Worm (Caenorhabditis elegans) whole organism, L2 larva: ENCODE data around the gene swsn-4.
A peak's percentile ranks its signal among the peaks of the same experiment; 100 is the strongest.
"Not testable (repeated sequence)": the region's sequence is repeated elsewhere in the genome, so short reads cannot be mapped to it uniquely, and the experiment has no call there.

Experiments used
- C34F6.9 ChIP-seq: fragments of 150-350 bp; optimal IDR thresholded peaks from 2 replicates; lab custom pipeline; 2014; ENCODE audit warnings: missing biosample characterization, missing genetic modification characterization
- F13H6.1 ChIP-seq: sonication (generic microtip); optimal IDR thresholded peaks from 2 replicates; lab custom pipeline; 2016; ENCODE audit warnings: missing genetic modification characterization, missing compliant biosample characterization
- R02D3.7 ChIP-seq: fragments of 150-350 bp; optimal IDR thresholded peaks from 2 replicates; lab custom pipeline; 2014; ENCODE audit warnings: missing biosample characterization, missing genetic modification characterization
- ZK546.5 ChIP-seq: sonication (generic microtip); optimal IDR thresholded peaks from 2 replicates; lab custom pipeline; 2017; ENCODE audit warnings: missing biosample characterization, missing genetic modification characterization
- alr-1 ChIP-seq: fragments of 150-350 bp; optimal IDR thresholded peaks from 2 replicates; lab custom pipeline; 2014; ENCODE audit warnings: missing biosample characterization, missing genetic modification characterization
- ama-1 ChIP-seq: fragments of 150-350 bp; optimal IDR thresholded peaks from 2 replicates; lab custom pipeline; 2018; ENCODE audit warnings: inconsistent platforms
- blmp-1 ChIP-seq: sonication (generic microtip); optimal IDR thresholded peaks from 2 replicates; lab custom pipeline; 2017; ENCODE audit warnings: missing genetic modification characterization, mild to moderate bottlenecking, missing compliant biosample characterization, antibody characterized with exemption, moderate library complexity; ENCODE audit not compliant: insufficient read depth
- ceh-82 ChIP-seq: fragments of 150-350 bp; optimal IDR thresholded peaks from 2 replicates; lab custom pipeline; 2014; ENCODE audit warnings: missing biosample characterization, missing genetic modification characterization
- crh-2 ChIP-seq: sonication (generic microtip); optimal IDR thresholded peaks from 2 replicates; lab custom pipeline; 2017; ENCODE audit warnings: missing biosample characterization, missing genetic modification characterization
- egl-27 ChIP-seq: sonication (generic microtip); optimal IDR thresholded peaks from 3 replicates; lab custom pipeline; 2017; ENCODE audit warnings: missing biosample characterization, missing genetic modification reagents, missing genetic modification characterization
- fos-1 ChIP-seq: fragments of 150-350 bp; optimal IDR thresholded peaks from 2 replicates; lab custom pipeline; 2014; ENCODE audit warnings: missing biosample characterization, missing genetic modification characterization
- gmeb-1 ChIP-seq: fragments of 150-350 bp; optimal IDR thresholded peaks from 2 replicates; lab custom pipeline; 2014; ENCODE audit warnings: missing biosample characterization, missing genetic modification characterization
- lin-11 ChIP-seq: fragments of 150-350 bp; sonication (generic microtip); optimal IDR thresholded peaks from 2 replicates; lab custom pipeline; 2014; ENCODE audit warnings: missing biosample characterization, missing genetic modification characterization, inconsistent platforms, mixed read lengths
- lin-13 ChIP-seq: fragments of 150-350 bp; optimal IDR thresholded peaks from 2 replicates; lab custom pipeline; 2014; ENCODE audit warnings: missing biosample characterization, missing genetic modification reagents, missing genetic modification characterization
- lsy-2 ChIP-seq, 2 experiments: fragments of 150-350 bp in 1 of 2; sonication (generic microtip) in 1 of 2; optimal IDR thresholded peaks; 2 replicates each; lab custom pipeline; 2014 to 2017; ENCODE audit warnings: missing biosample characterization in 2 of 2, missing genetic modification characterization in 2 of 2
- mab-5 ChIP-seq: fragments of 150-350 bp; optimal IDR thresholded peaks from 2 replicates; lab custom pipeline; 2014; ENCODE audit warnings: missing biosample characterization, missing genetic modification characterization
- mbf-1 ChIP-seq: sonication (generic microtip); optimal IDR thresholded peaks from 2 replicates; lab custom pipeline; 2017; ENCODE audit warnings: missing biosample characterization, missing genetic modification characterization
- mdl-1 ChIP-seq, 2 experiments: fragments of 150-350 bp in 1 of 2; sonication (generic microtip) in 1 of 2; optimal IDR thresholded peaks; 2 replicates each; lab custom pipeline; 2017; ENCODE audit warnings: missing biosample characterization in 2 of 2, missing genetic modification characterization in 2 of 2
- nhr-10 ChIP-seq: sonication (generic microtip); optimal IDR thresholded peaks from 2 replicates; lab custom pipeline; 2017; ENCODE audit warnings: missing biosample characterization, missing genetic modification characterization
- nhr-12 ChIP-seq: fragments of 150-350 bp; optimal IDR thresholded peaks from 2 replicates; lab custom pipeline; 2014; ENCODE audit warnings: missing biosample characterization, missing genetic modification characterization
- nhr-129 ChIP-seq: fragments of 150-350 bp; optimal IDR thresholded peaks from 2 replicates; lab custom pipeline; 2014; ENCODE audit warnings: missing biosample characterization, missing genetic modification characterization
- nhr-21 ChIP-seq: fragments of 150-350 bp; optimal IDR thresholded peaks from 2 replicates; lab custom pipeline; 2014; ENCODE audit warnings: missing biosample characterization, missing genetic modification characterization
- nhr-23 ChIP-seq: fragments of 150-350 bp; optimal IDR thresholded peaks from 2 replicates; lab custom pipeline; 2014; ENCODE audit warnings: missing biosample characterization, missing genetic modification reagents, missing genetic modification characterization
- nhr-25 ChIP-seq: fragments of 150-350 bp; sonication (generic microtip); optimal IDR thresholded peaks from 3 replicates; lab custom pipeline; 2014; ENCODE audit warnings: missing biosample characterization, missing genetic modification characterization
- nhr-6 ChIP-seq: fragments of 150-350 bp; optimal IDR thresholded peaks from 2 replicates; lab custom pipeline; 2014; ENCODE audit warnings: missing biosample characterization, missing genetic modification characterization
- nhr-77 ChIP-seq: fragments of 150-350 bp; optimal IDR thresholded peaks from 2 replicates; lab custom pipeline; 2014; ENCODE audit warnings: missing biosample characterization, missing genetic modification characterization
- sem-4 ChIP-seq: fragments of 150-350 bp; optimal IDR thresholded peaks from 2 replicates; lab custom pipeline; 2014; ENCODE audit warnings: missing biosample characterization, missing genetic modification reagents, missing genetic modification characterization
- sma-3 ChIP-seq: sonication (generic microtip); optimal IDR thresholded peaks from 2 replicates; lab custom pipeline; 2016; ENCODE audit warnings: missing genetic modification reagents, missing genetic modification characterization, missing compliant biosample characterization
- sma-9 ChIP-seq, 2 experiments: fragments of 150-350 bp in 1 of 2; sonication (generic microtip) in 1 of 2; optimal IDR thresholded peaks; 2 replicates each; lab custom pipeline; 2014 to 2016; ENCODE audit warnings: missing genetic modification characterization in 2 of 2, mild to moderate bottlenecking in 1 of 2, missing biosample characterization in 1 of 2, missing compliant biosample characterization in 1 of 2, missing genetic modification reagents in 1 of 2, moderate library complexity in 1 of 2
- snpc-4 ChIP-seq: fragments of 150-350 bp; optimal IDR thresholded peaks from 2 replicates; lab custom pipeline; 2014; ENCODE audit warnings: missing biosample characterization, missing genetic modification characterization
- unc-39 ChIP-seq: fragments of 150-350 bp; optimal IDR thresholded peaks from 2 replicates; lab custom pipeline; 2014; ENCODE audit warnings: missing biosample characterization, missing genetic modification characterization
- unc-55 ChIP-seq: fragments of 150-350 bp; sonication (generic microtip); optimal IDR thresholded peaks from 3 replicates; lab custom pipeline; 2014; ENCODE audit warnings: missing biosample characterization, missing genetic modification reagents, missing genetic modification characterization
- unc-62 ChIP-seq: fragments of 150-350 bp; optimal IDR thresholded peaks from 2 replicates; lab custom pipeline; 2014; ENCODE audit warnings: missing biosample characterization, missing genetic modification reagents, missing genetic modification characterization
- zag-1 ChIP-seq: fragments of 150-350 bp; optimal IDR thresholded peaks from 2 replicates; lab custom pipeline; 2014; ENCODE audit warnings: missing biosample characterization, missing genetic modification characterization
- ztf-11 ChIP-seq: sonication (generic microtip); optimal IDR thresholded peaks from 2 replicates; lab custom pipeline; 2017; ENCODE audit warnings: missing biosample characterization, missing genetic modification characterization

Gene swsn-4

DNA sequence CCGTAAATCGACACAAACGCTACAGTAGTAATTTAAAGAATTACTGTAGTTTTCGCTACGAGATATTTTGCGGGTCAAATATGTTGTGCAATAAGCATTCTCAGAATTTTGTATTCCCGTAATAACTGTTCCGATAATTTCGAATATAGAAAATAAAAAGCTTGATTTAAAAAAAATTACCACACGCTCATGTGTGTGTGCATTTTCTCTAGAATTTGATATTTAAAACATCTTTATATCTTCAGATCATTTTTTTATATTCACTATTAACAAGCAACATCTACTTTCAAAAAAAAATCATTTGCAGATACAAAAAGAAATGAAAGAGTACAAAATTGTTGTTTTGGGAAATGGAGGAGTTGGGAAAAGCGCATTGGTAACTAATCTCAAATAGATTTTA is 51.1 kb downstream of the swsn-4 start, which contains the start of gene rap-3:
rap-3 (plus strand) TSS at position 301 of the 400 bp plus-strand sequence.
- TF ChIP-seq sma-9 (GFP tag; optimal IDR thresholded peaks at IDR 0.05; lab: Kevin White, UChicago): no peak
- no peak for TF ChIP-seq sma-9 (tag; optimal IDR thresholded peaks at IDR 0.05; lab: Kevin White, UChicago)
- TF ChIP-seq unc-55: no peak
- no peak for TF ChIP-seq alr-1 (tag; lab: Kevin White, UChicago)
- no peak for TF ChIP-seq sem-4 (tag; lab: Kevin White, UChicago)
- TF ChIP-seq nhr-25 (tag; lab: Kevin White, UChicago): no peak
- no peak for TF ChIP-seq unc-62 (GFP tag; lab: Kevin White, UChicago)
- no peak for TF ChIP-seq crh-2 (tag; lab: Kevin White, UChicago)
- no peak for TF ChIP-seq unc-39 (tag; lab: Kevin White, UChicago)
- TF ChIP-seq nhr-77 (tag; lab: Kevin White, UChicago): no peak
- no peak for TF ChIP-seq ama-1 (lab: Kevin White, UChicago)
- TF ChIP-seq ztf-11 (tag; lab: Kevin White, UChicago): no peak
- TF ChIP-seq ZK546.5: no peak
- TF ChIP-seq gmeb-1: no peak
- TF ChIP-seq zag-1 (tag; lab: Kevin White, UChicago): no peak
- TF ChIP-seq nhr-23: no peak
- TF ChIP-seq, all 48 proteins: peak for 0

DNA sequence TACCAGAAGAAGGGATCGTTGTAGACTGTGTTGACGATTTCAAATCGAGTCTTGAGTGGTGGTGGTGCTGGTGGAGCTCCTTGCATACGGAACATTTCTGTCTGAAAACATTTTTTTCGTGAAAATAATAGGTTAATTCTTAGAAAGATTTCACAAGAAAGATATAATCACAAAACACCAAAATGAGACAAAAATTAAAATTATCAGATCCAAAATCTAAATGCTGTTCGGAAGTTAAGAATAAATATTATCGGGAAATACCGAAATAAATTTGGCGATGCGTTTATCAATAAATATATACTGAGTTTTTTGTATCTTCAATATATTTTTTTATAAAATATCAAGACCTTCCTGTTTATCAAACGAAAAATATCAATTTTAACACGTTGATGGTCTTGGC is 52.7 kb downstream of the swsn-4 start, which contains the start of gene C08F8.9:
C08F8.9 (minus strand) TSS at position 101 of the 400 bp plus-strand sequence.
- TF ChIP-seq unc-55 (no peak), mbf-1 (tag; lab: Kevin White, UChicago) (no peak)

DNA sequence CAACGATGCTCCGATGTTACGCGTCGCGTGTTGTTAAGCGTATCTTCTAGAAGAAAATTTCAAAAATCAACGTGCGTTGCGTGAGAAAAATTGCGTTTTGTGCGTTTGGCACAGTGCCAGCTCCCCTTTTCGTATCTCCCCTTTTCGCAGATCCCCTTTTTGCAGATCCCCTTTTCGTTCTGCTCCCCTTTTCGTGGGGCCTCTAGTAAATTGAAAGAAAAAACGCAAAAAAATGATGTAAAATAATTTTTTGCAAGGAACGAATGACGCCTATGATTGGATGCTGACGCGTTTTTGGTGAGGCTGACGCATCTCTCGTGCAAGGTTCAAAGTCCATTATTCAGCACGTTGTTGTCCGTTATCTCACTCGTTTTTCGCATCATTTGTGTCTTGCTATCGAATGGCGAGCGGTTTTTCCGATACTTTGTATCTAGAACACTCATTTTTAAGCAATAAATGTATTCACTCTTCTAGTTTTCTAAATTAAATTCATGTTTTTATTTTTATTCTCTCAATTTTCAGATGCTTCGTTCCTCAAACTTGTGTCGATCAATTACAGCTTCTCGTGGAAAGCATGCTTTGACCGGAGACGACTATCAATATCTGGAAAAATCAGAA is 53.4 kb downstream of the swsn-4 start, which contains the start of gene cpt-2:
cpt-2 (plus strand) TSS at position 523 of the 618 bp plus-strand sequence.
- peak; percentile 91 for TF ChIP-seq nhr-21 (tag; lab: Kevin White, UChicago)
- peak; percentile 82 for TF ChIP-seq nhr-25 (tag; lab: Kevin White, UChicago)
- peak; percentile 16 for TF ChIP-seq snpc-4 (tag; lab: Kevin White, UChicago)
- TF ChIP-seq nhr-129 (tag; lab: Kevin White, UChicago): peak; percentile 86
- TF ChIP-seq sma-9 (GFP tag; optimal IDR thresholded peaks at IDR 0.05; lab: Kevin White, UChicago): peak; percentile 95
- TF ChIP-seq sma-9 (tag; optimal IDR thresholded peaks at IDR 0.05; lab: Kevin White, UChicago): not testable (repeated sequence)
- peak; percentile 86 for TF ChIP-seq fos-1 (tag; lab: Kevin White, UChicago)
- peak; percentile 82 for TF ChIP-seq F13H6.1
- TF ChIP-seq egl-27 (tag; lab: Kevin White, UChicago): peak; percentile 70
- TF ChIP-seq nhr-77 (tag; lab: Kevin White, UChicago): peak; percentile 16
- TF ChIP-seq lsy-2 (tag; optimal IDR thresholded peaks at IDR 0.05; lab: Kevin White, UChicago): peak; percentile 88 to 92
- peak; percentile 90 for TF ChIP-seq unc-55
- TF ChIP-seq mdl-1 (tag; optimal IDR thresholded peaks at IDR 0.05; lab: Kevin White, UChicago): peak in 1 of 2 experiments; percentile 76
- peak; percentile 84 for TF ChIP-seq lin-13 (GFP tag; lab: Kevin White, UChicago)
- peak; percentile 58 for TF ChIP-seq nhr-10 (tag; lab: Kevin White, UChicago)
- peak; percentile 46 for TF ChIP-seq lin-11 (tag; lab: Kevin White, UChicago)
- TF ChIP-seq ama-1 (lab: Kevin White, UChicago): peak; percentile 50
- TF ChIP-seq C34F6.9: peak; percentile 88
- TF ChIP-seq crh-2 (tag; lab: Kevin White, UChicago): peak; percentile 84
- peak; percentile 71 for TF ChIP-seq mab-5 (tag; lab: Kevin White, UChicago)
- TF ChIP-seq zag-1 (tag; lab: Kevin White, UChicago): peak; percentile 92
- peak; percentile 77 for TF ChIP-seq nhr-6
- TF ChIP-seq ZK546.5: peak; percentile 37
- peak; percentile 30 for TF ChIP-seq nhr-12
- peak; percentile 40 for TF ChIP-seq R02D3.7
- TF ChIP-seq blmp-1: peak; percentile 46
- peak; percentile 81 for TF ChIP-seq sma-3 (GFP tag; lab: Kevin White, UChicago)
- TF ChIP-seq sem-4 (tag; lab: Kevin White, UChicago): peak; percentile 49
- peak; percentile 87 for TF ChIP-seq gmeb-1

DNA sequence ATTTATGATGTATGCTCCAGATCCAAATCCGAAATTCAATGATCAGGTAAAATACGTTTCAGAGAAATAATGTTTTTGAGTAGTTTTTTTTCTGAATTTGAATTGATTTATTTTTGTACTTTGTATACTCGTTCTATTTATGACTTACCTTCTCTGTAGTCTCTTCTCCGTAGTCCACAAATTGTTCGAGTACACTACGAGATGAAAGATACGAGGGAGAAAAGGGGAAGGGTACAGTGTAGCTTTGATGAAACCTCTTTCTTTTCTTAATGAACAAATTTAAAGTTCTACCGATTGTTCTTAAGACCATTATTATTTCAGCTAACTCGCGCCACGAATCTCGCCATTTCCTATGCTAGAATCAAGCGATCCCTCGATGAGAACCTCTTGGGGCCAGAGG is 54.3 kb downstream of the swsn-4 start:
- TF ChIP-seq crh-2 (tag; lab: Kevin White, UChicago) (peak; percentile 6), sma-3 (GFP tag; lab: Kevin White, UChicago) (no peak), egl-27 (tag; lab: Kevin White, UChicago) (no peak), fos-1 (tag; lab: Kevin White, UChicago) (peak; percentile 0), ceh-82 (tag; lab: Kevin White, UChicago) (no peak), nhr-77 (tag; lab: Kevin White, UChicago) (no peak), nhr-12 (no peak)
